Worm (Caenorhabditis elegans): ENCODE results near the gene mct-6.

Gene mct-6

DNA sequence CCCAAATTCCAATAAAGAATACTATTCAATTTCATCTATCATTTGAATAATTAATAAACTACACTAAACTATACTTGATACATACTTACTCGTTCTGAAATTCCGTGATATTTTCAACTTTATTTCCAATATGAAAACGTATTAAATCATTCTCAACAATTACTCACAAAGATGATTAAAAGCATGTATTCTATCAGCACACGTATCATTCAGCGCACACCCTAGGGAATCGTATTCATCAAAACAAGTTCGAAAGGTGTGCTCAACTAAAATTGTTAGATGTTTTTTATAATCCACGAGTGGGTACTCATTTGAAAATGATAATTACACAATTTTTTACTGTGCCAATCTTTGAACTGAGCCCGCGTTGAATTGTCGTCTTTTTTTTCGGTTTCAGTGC lies 7.8 kb downstream of the mct-6 start, which contains the start of gene C10E2.1:
C10E2.1 (plus strand) TSS at position 301 of the 400 bp plus-strand sequence.
- TF ChIP-seq K02D7.2 (tag; optimal IDR thresholded peaks at IDR 0.05) (no peak), nfya-1 (tag; optimal IDR thresholded peaks at IDR 0.05) (no peak), ceh-6 (GFP tag; optimal IDR thresholded peaks at IDR 0.05) (no peak), unc-42 (tag; optimal IDR thresholded peaks at IDR 0.05) (no peak), ceh-30 (tag; optimal IDR thresholded peaks at IDR 0.05) (no peak), ceh-2 (tag; optimal IDR thresholded peaks at IDR 0.05) (no peak), fkh-10 (GFP tag; optimal IDR thresholded peaks at IDR 0.05) (no peak), unc-55 (GFP tag; optimal IDR thresholded peaks at IDR 0.05) (no peak), pag-3 (tag; optimal IDR thresholded peaks at IDR 0.05; ENCODE audit: borderline replicate concordance) (no peak)

ce11 chrX:16754474-16754873 lies 15.8 kb downstream of the mct-6 start, which contains the start of gene C10E2.5:
Gene C10E2.5, minus strand, starts transcription at chrX:16754574.
- TF ChIP-seq tbx-2 (tag; optimal IDR thresholded peaks at IDR 0.05) = no peak
- no peak for TF ChIP-seq ama-1 (optimal IDR thresholded peaks at IDR 0.05)
- TF ChIP-seq lin-11 (tag; optimal IDR thresholded peaks at IDR 0.05) = no peak
- no peak for TF ChIP-seq hlh-30 (tag; optimal IDR thresholded peaks at IDR 0.05; ENCODE audit: insufficient read depth)
- no peak for TF ChIP-seq K09A11.1 (tag; optimal IDR thresholded peaks at IDR 0.05; ENCODE audit: insufficient read depth)
- TF ChIP-seq hlh-8 (tag; optimal IDR thresholded peaks at IDR 0.05) = no peak
- TF ChIP-seq hlh-13 (GFP tag; optimal IDR thresholded peaks at IDR 0.05) = no peak
- TF ChIP-seq zip-5 (tag; optimal IDR thresholded peaks at IDR 0.05) = no peak
- no peak for TF ChIP-seq odd-2 (tag; optimal IDR thresholded peaks at IDR 0.05)
- no peak for TF ChIP-seq che-1 (tag; optimal IDR thresholded peaks at IDR 0.05)
- no peak for TF ChIP-seq nhr-232 (tag; optimal IDR thresholded peaks at IDR 0.05)

- TF ChIP-seq ceh-18 (tag; optimal IDR thresholded peaks at IDR 0.05) (no peak), fkh-10 (GFP tag; optimal IDR thresholded peaks at IDR 0.05) (no peak), nhr-232 (tag; optimal IDR thresholded peaks at IDR 0.05) (no peak), hlh-13 (GFP tag; optimal IDR thresholded peaks at IDR 0.05) (no peak), pha-2 (tag; optimal IDR thresholded peaks at IDR 0.05) (no peak), pag-3 (tag; optimal IDR thresholded peaks at IDR 0.05; ENCODE audit: borderline replicate concordance) (no peak), sdc-2 (tag; optimal IDR thresholded peaks at IDR 0.05) (no peak), hlh-15 (tag; optimal IDR thresholded peaks at IDR 0.05) (no peak), ceh-24 (tag; optimal IDR thresholded peaks at IDR 0.05) (no peak), nfya-1 (tag; optimal IDR thresholded peaks at IDR 0.05) (no peak), pat-9 (tag; optimal IDR thresholded peaks at IDR 0.05) (no peak), unc-86 (tag; optimal IDR thresholded peaks at IDR 0.05) (no peak)
Measured at ce11 chrX:16752196-16752595, 18.1 kb downstream of the mct-6 start.

DNA sequence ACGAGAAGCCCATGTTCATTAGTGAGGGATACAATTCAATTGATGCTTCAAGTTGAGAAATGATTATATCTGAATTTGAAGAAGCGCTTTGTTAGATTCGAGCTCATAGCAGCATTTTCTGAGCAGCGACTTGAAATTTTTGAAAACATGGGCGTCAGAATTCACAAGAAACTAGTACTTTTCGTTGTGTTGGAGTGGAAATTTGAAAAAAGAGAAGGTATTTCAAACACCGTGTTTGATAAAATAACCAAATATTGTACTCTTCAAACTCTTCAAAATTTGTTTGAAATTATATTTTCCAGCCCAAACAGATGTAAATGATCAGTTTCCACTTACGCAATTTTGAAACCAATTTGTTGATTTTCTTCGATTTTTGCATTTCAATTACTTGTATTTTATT lies 25.4 kb downstream of the mct-6 start, which contains the start of gene C10E2.2:
C10E2.2 (plus strand) TSS at position 301 of the 400 bp plus-strand sequence.
- TF ChIP-seq pag-3 (tag; optimal IDR thresholded peaks at IDR 0.05; ENCODE audit: borderline replicate concordance) = no peak
- TF ChIP-seq nfya-1 (tag; optimal IDR thresholded peaks at IDR 0.05) = no peak
- no peak for TF ChIP-seq hlh-8 (tag; optimal IDR thresholded peaks at IDR 0.05)
- TF ChIP-seq lim-6 (tag; optimal IDR thresholded peaks at IDR 0.05) = no peak
- TF ChIP-seq syd-9 (tag; optimal IDR thresholded peaks at IDR 0.05) = no peak
- TF ChIP-seq C38D4.7 (GFP tag; optimal IDR thresholded peaks at IDR 0.05) = no peak
- TF ChIP-seq hlh-13 (GFP tag; optimal IDR thresholded peaks at IDR 0.05) = no peak
- no peak for TF ChIP-seq elt-2 (tag; optimal IDR thresholded peaks at IDR 0.05)
- TF ChIP-seq hlh-30 (tag; optimal IDR thresholded peaks at IDR 0.05; ENCODE audit: insufficient read depth) = no peak
- TF ChIP-seq sdc-2 (tag; optimal IDR thresholded peaks at IDR 0.05) = no peak
- no peak for TF ChIP-seq pha-4 (tag; optimal IDR thresholded peaks at IDR 0.05)
- no peak for TF ChIP-seq hlh-6 (tag; optimal IDR thresholded peaks at IDR 0.05)
- TF ChIP-seq ceh-48 (tag; optimal IDR thresholded peaks at IDR 0.05) = no peak
- no peak for TF ChIP-seq ets-4 (tag; optimal IDR thresholded peaks at IDR 0.05)
- no peak for TF ChIP-seq K09A11.1 (tag; optimal IDR thresholded peaks at IDR 0.05; ENCODE audit: insufficient read depth)
- TF ChIP-seq eyg-1 (tag; optimal IDR thresholded peaks at IDR 0.05) = no peak
- no peak for TF ChIP-seq sox-2 (GFP tag; IDR thresholded peaks at IDR 0.05)
- TF ChIP-seq ceh-2 (tag; optimal IDR thresholded peaks at IDR 0.05) = no peak
- no peak for TF ChIP-seq K02D7.2 (tag; optimal IDR thresholded peaks at IDR 0.05)

Measured in whole organism, late embryonic.